Fruit fly (Drosophila melanogaster): ENCODE measurements around the gene CG14443.
A peak's percentile ranks its signal among the peaks of the same experiment; 100 is the strongest.

The CG14443 gene

DNA sequence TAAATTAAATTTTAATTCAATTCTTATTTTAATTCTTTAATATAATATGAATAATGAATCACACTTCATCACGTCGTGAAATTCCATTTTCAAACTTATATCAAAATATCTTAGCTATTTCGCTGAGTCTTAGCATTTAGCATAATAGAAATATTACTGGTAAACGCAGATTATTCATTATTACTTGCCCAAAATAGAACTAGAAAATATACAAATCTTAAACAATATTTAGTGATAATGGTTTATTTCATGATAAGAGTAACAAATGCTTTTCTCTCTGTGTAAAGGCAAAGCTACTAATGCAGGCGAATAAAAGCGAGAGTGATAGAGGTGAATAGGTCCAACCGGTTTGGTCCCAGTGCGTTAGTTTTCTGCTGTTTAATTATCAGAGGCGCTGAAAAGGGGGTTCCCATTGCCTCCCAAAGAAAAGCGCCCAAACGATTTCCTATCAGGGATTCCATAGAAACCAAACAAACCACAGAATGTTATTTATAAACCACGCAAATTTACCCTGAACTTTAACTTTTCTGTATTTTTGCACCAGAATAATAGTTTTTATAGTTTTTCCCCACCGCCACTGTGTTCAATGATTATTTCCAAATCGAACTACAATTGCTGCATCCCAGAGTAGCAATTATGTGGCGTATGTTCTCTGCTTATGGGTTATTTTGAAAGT, 29.3 kb downstream of the CG14443 start (continued):
- TF ChIP-seq Gug (GFP tag; IDR thresholded peaks at IDR 0.05) (peak; percentile 47; the same call in 1 of the 4 replicates), hkb (optimal IDR thresholded peaks at IDR 0.05) (no peak), hkb (GFP tag; IDR thresholded peaks at IDR 0.05) (peak; percentile 52), Blimp-1 (GFP tag; optimal IDR thresholded peaks at IDR 0.05) (peak; percentile 97), CG13424 (tag; optimal IDR thresholded peaks at IDR 0.05) (peak; percentile 41), gsb-n (tag; optimal IDR thresholded peaks at IDR 0.05) (no peak), CG3163 (GFP tag; optimal IDR thresholded peaks at IDR 0.05) (peak; percentile 25), Awh (GFP tag; IDR thresholded peaks at IDR 0.05) (no peak), Bgb (GFP tag; IDR thresholded peaks at IDR 0.05; ENCODE audit: partially characterized antibody) (no peak), tin (GFP tag; optimal IDR thresholded peaks at IDR 0.05) (peak; percentile 11), pho (GFP tag; optimal IDR thresholded peaks at IDR 0.05) (peak; percentile 48), kay (GFP tag; optimal IDR thresholded peaks at IDR 0.05) (no peak), CG3407 (GFP tag; optimal IDR thresholded peaks at IDR 0.05) (no peak), Xbp1 (GFP tag; optimal IDR thresholded peaks at IDR 0.05) (peak; percentile 49), Nf-YA (GFP tag; IDR thresholded peaks at IDR 0.05) (no peak), CG13894 (tag; optimal IDR thresholded peaks at IDR 0.05) (no peak), Dip2 (GFP tag; IDR thresholded peaks at IDR 0.05) (no peak), luna (GFP tag; optimal IDR thresholded peaks at IDR 0.05) (no peak), h (optimal IDR thresholded peaks at IDR 0.05) (no peak), CG15696 (tag; optimal IDR thresholded peaks at IDR 0.05) (no peak), CG6683 (GFP tag; optimal IDR thresholded peaks at IDR 0.05) (no peak), NfI (GFP tag; optimal IDR thresholded peaks at IDR 0.05) (peak; percentile 31), trem (tag; optimal IDR thresholded peaks at IDR 0.05) (no peak), CG13123 (GFP tag; optimal IDR thresholded peaks at IDR 0.05) (no peak), pros (GFP tag; optimal IDR thresholded peaks at IDR 0.05) (no peak), pnt (GFP tag; optimal IDR thresholded peaks at IDR 0.05) (no peak), CG11723 (GFP tag; optimal IDR thresholded peaks at IDR 0.05) (no peak), CG7745 (tag; optimal IDR thresholded peaks at IDR 0.05) (no peak), sens-2 (GFP tag; IDR thresholded peaks at IDR 0.05) (no peak), toy (GFP tag; IDR thresholded peaks at IDR 0.05) (no peak), HmgZ (tag; optimal IDR thresholded peaks at IDR 0.05) (no peak), amos (GFP tag; IDR thresholded peaks at IDR 0.05; ENCODE audit: partially characterized antibody) (no peak), CG10431 (GFP tag; optimal IDR thresholded peaks at IDR 0.05) (no peak), lab (GFP tag; optimal IDR thresholded peaks at IDR 0.05) (peak; percentile 58), HHEX (GFP tag; optimal IDR thresholded peaks at IDR 0.05) (no peak), fd64A (GFP tag; optimal IDR thresholded peaks at IDR 0.05) (no peak), Dad (GFP tag; optimal IDR thresholded peaks at IDR 0.05) (no peak), CG8290 (GFP tag; optimal IDR thresholded peaks at IDR 0.05) (no peak), CG8290 (tag; optimal IDR thresholded peaks at IDR 0.05) (peak in 1 of 2 experiments; percentile 46), GATAe (GFP tag; conservative IDR thresholded peaks at IDR 0.05) (no peak), jumu (GFP tag; optimal IDR thresholded peaks at IDR 0.05) (peak; percentile 29), unpg (GFP tag; optimal IDR thresholded peaks at IDR 0.05) (peak; percentile 20), insv (GFP tag; optimal IDR thresholded peaks at IDR 0.05) (no peak), pzg (GFP tag; optimal IDR thresholded peaks at IDR 0.05) (no peak), ro (GFP tag; IDR thresholded peaks at IDR 0.05) (no peak), kah (GFP tag; optimal IDR thresholded peaks at IDR 0.05) (no peak), dimm (GFP tag; IDR thresholded peaks at IDR 0.05) (no peak), CG9727 (GFP tag; optimal IDR thresholded peaks at IDR 0.05) (no peak), CG30403 (GFP tag; optimal IDR thresholded peaks at IDR 0.05) (peak; percentile 28), Ets65A (GFP tag) (peak; percentile 70), sisA (GFP tag; IDR thresholded peaks at IDR 0.05) (peak; percentile 49), sug (tag; optimal IDR thresholded peaks at IDR 0.05) (no peak)

Data from whole organism, embryonic.